Fruit fly (Drosophila melanogaster) whole organism, pupa: Measurements from ENCODE around the gene AGO2.

Source experiments
- CG10348 ChIP-seq: fragments of 200-800 bp; sonication (Bioruptor generic); IDR thresholded peaks from 2 replicates; pipeline ENCODE4 v1.3.6; 2022; ENCODE audit warnings: missing biosample characterization, missing genetic modification characterization
- CG12605 ChIP-seq: fragments of 200-800 bp; sonication (Bioruptor generic); IDR thresholded peaks from 2 replicates; pipeline ENCODE4 v1.3.6; 2022; ENCODE audit warnings: missing biosample characterization, missing genetic modification characterization
- CG13204 ChIP-seq: fragments of 200-800 bp; sonication (Bioruptor generic); optimal IDR thresholded peaks from 2 replicates; lab custom pipeline; 2018; ENCODE audit warnings: missing biosample characterization, mild to moderate bottlenecking, missing genetic modification characterization, moderate library complexity
- CG14655 ChIP-seq: fragments of 200-800 bp; sonication (Bioruptor generic); optimal IDR thresholded peaks from 3 replicates; lab custom pipeline; 2017; ENCODE audit warnings: mild to moderate bottlenecking, missing biosample characterization, missing genetic modification reagents, missing genetic modification characterization
- CG15710 ChIP-seq: fragments of 200-800 bp; sonication (Bioruptor generic); optimal IDR thresholded peaks from 2 replicates; lab custom pipeline; 2018; ENCODE audit warnings: missing biosample characterization, mild to moderate bottlenecking, missing genetic modification characterization, moderate library complexity
- CG17806 ChIP-seq: fragments of 200-800 bp; sonication (Bioruptor generic); optimal IDR thresholded peaks from 2 replicates; lab custom pipeline; 2018; ENCODE audit warnings: missing biosample characterization, mild to moderate bottlenecking, missing genetic modification characterization, moderate library complexity
- CG32121 ChIP-seq: fragments of 200-800 bp; sonication (Bioruptor generic); IDR thresholded peaks from 2 replicates; pipeline ENCODE4 v1.3.6; 2022; ENCODE audit warnings: missing biosample characterization, missing genetic modification characterization
- CG34367 ChIP-seq: fragments of 200-800 bp; sonication (Bioruptor generic); optimal IDR thresholded peaks from 2 replicates; lab custom pipeline; 2018; ENCODE audit warnings: missing biosample characterization, mild to moderate bottlenecking, missing genetic modification characterization
- CG4496 ChIP-seq: fragments of 200-800 bp; sonication (Bioruptor generic); IDR thresholded peaks from 3 replicates; pipeline ENCODE4 v1.3.6; 2022; ENCODE audit warnings: missing biosample characterization, missing genetic modification characterization
- CG8159 ChIP-seq: fragments of 200-800 bp; sonication (Bioruptor generic); optimal IDR thresholded peaks from 3 replicates; lab custom pipeline; 2018; ENCODE audit warnings: missing biosample characterization, mild to moderate bottlenecking, missing genetic modification characterization, moderate library complexity
- CG8301 ChIP-seq: fragments of 200-800 bp; sonication (Bioruptor generic); optimal IDR thresholded peaks from 2 replicates; lab custom pipeline; 2018; ENCODE audit warnings: missing biosample characterization, mild to moderate bottlenecking, missing genetic modification characterization
- CG9948 ChIP-seq: fragments of 200-800 bp; sonication (Bioruptor generic); optimal IDR thresholded peaks from 2 replicates; lab custom pipeline; 2018; ENCODE audit warnings: missing biosample characterization, mild to moderate bottlenecking, missing genetic modification characterization, moderate library complexity
- D1 ChIP-seq: fragments of 200-800 bp; sonication (Bioruptor generic); optimal IDR thresholded peaks from 2 replicates; lab custom pipeline; 2018; ENCODE audit warnings: missing biosample characterization, mild to moderate bottlenecking, missing genetic modification characterization, moderate library complexity
- EcR ChIP-seq: fragments of 200-800 bp; sonication (Bioruptor generic); optimal IDR thresholded peaks from 3 replicates; lab custom pipeline; 2019; ENCODE audit warnings: missing biosample characterization, missing genetic modification characterization, mild to moderate bottlenecking, moderate library complexity, missing genetic modification reagents
- Ets98B ChIP-seq: fragments of 200-800 bp; sonication (Bioruptor generic); IDR thresholded peaks from 2 replicates; pipeline ENCODE4 v1.3.6; 2022; ENCODE audit warnings: missing biosample characterization, missing genetic modification characterization
- Pif1A ChIP-seq: fragments of 200-800 bp; sonication (Bioruptor generic); optimal IDR thresholded peaks from 3 replicates; lab custom pipeline; 2016; ENCODE audit warnings: missing biosample characterization, missing genetic modification characterization
- Pif1B ChIP-seq: fragments of 200-800 bp; sonication (Bioruptor generic); optimal IDR thresholded peaks from 3 replicates; lab custom pipeline; 2016; ENCODE audit warnings: missing biosample characterization, missing genetic modification characterization
- Snoo ChIP-seq: fragments of 200-800 bp; sonication (Bioruptor generic); optimal IDR thresholded peaks from 3 replicates; lab custom pipeline; 2017; ENCODE audit warnings: missing biosample characterization, mild to moderate bottlenecking, missing genetic modification characterization, inconsistent platforms
- fd96Ca ChIP-seq: fragments of 200-800 bp; sonication (Bioruptor generic); IDR thresholded peaks from 3 replicates; pipeline ENCODE4 v1.3.6; 2022; ENCODE audit warnings: missing biosample characterization, missing genetic modification characterization
- gl ChIP-seq: fragments of 200-800 bp; sonication (Bioruptor generic); optimal IDR thresholded peaks from 2 replicates; lab custom pipeline; 2018; ENCODE audit warnings: missing biosample characterization, mild to moderate bottlenecking, missing genetic modification characterization
- rn ChIP-seq: fragments of 200-800 bp; sonication (Bioruptor generic); IDR thresholded peaks from 2 replicates; pipeline ENCODE4 v1.3.6; 2022; ENCODE audit warnings: missing biosample characterization, missing genetic modification characterization

The AGO2 gene

DNA sequence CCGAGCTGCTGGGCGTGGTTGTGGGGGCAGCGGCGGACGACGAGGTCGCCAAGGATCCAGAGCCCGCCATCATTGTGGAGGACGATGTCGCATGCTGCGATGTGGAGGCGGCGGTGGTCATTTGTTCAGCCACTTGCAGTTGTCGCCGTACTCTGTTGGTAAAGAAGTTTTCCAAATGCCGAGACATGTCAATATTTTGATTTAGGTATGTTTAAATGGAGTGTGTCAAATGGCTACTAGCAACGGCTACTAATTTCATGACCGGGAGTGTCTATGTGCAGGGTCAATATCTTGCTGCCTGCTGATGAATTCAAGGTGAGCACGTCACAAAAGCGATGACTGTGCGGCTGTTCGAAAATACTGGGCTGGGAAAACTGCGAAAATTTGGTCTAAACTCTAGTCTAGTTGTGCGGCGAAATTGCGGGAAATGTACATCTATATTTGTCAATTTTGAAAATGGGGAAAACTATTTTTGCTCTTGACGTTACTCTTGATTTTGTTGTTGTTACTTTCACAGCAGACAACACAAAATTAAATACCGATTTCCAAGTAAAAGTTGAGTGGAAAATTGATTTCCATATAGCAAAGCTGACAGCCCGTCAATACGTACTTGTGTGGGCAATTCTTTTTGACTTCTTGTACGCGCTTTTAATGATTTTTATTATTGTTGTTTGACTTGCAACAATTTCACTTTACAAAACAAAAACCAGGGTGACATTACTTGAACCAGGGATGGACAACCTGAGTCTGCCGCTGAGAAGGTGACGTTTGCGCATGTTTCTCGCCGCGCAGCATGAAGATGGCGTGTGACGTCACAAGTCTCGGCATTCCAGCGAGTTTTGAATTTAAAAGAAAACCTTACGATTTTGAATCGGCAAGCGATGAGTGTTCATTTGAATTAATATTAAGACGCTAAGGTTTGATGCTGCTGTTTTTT lies 33.8 kb downstream of the AGO2 start, which contains the start of gene CG7656:
Gene CG7656, minus strand, starts transcription at position 731 of the 937 bp plus-strand sequence.
- TF ChIP-seq Pif1A (GFP tag; lab: Kevin White, UChicago) (peak; percentile 29), gl (peak; percentile 10), Ets98B (GFP tag; lab: Robert Waterston, UW) (peak; percentile 74), CG15710 (tag; lab: Kevin White, UChicago) (peak; percentile 25), CG4496 (GFP tag; lab: Robert Waterston, UW) (peak; percentile 77), Pif1B (GFP tag; lab: Kevin White, UChicago) (no peak), CG12605 (GFP tag; lab: Robert Waterston, UW) (no peak; the same call in 1 of the 2 replicates), CG9948 (tag; lab: Kevin White, UChicago) (no peak), CG17806 (tag; lab: Kevin White, UChicago) (no peak), rn (GFP tag; lab: Robert Waterston, UW) (0 out of 2 replicates have a peak, but pooled peaks have one; percentile 41), Snoo (tag; lab: Kevin White, UChicago) (peak; percentile 52), CG8159 (tag; lab: Kevin White, UChicago) (peak; percentile 31), fd96Ca (GFP tag; lab: Robert Waterston, UW) (peak; percentile 53; the same call in 2 of the 3 replicates), D1 (tag; lab: Kevin White, UChicago) (no peak), CG10348 (no peak), CG34367 (tag; lab: Kevin White, UChicago) (peak; percentile 15), CG13204 (GFP tag; lab: Kevin White, UChicago) (no peak), CG14655 (GFP tag; lab: Kevin White, UChicago) (no peak), CG8301 (tag; lab: Kevin White, UChicago) (no peak), EcR (peak; percentile 92), CG32121 (GFP tag; lab: Robert Waterston, UW) (peak; percentile 46)

DNA sequence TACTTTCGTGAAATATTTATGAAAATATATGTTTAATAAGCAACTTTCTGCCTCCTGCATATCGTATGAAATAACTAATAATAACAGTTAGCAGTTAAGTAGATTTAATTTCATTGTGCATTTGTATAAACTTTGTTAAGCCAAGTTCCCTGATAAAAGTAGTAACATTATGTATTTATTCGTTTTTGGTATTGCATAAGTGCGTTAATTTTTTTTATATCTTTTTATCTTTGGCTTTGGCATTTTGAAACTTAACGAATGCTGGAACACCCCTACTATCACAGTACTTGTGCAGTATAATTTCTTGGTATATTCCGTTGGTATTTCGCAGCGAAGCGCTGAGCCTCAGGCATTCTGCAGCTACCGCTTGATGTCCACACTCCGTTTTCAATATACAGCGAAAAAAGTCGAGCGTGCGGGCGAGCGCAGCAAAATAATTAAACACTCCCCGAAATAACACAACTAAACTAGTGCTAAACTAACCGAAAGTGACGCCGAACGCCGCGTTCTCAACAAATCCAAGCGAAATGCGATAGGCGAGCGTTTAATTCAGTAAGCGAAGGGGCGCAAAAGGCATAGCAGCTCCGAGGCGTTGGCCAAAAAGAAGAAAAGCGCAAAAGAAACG lies 34.7 kb downstream of the AGO2 start, which contains the start of gene RhoGAP71E:
Gene RhoGAP71E, plus strand, starts transcription at position 347 of the 625 bp plus-strand sequence.
- no peak for TF ChIP-seq gl
- peak; percentile 73 for TF ChIP-seq CG4496 (GFP tag; lab: Robert Waterston, UW)
- TF ChIP-seq Pif1A (GFP tag; lab: Kevin White, UChicago), result no peak
- peak; percentile 12 for TF ChIP-seq CG34367 (tag; lab: Kevin White, UChicago)
- TF ChIP-seq CG10348, result no peak
- TF ChIP-seq D1 (tag; lab: Kevin White, UChicago), result no peak
- no peak for TF ChIP-seq CG13204 (GFP tag; lab: Kevin White, UChicago)
- TF ChIP-seq Ets98B (GFP tag; lab: Robert Waterston, UW), result peak; percentile 54
- peak; percentile 2 for TF ChIP-seq CG9948 (tag; lab: Kevin White, UChicago)
- peak; percentile 18 for TF ChIP-seq CG8301 (tag; lab: Kevin White, UChicago)
- TF ChIP-seq Pif1B (GFP tag; lab: Kevin White, UChicago), result no peak
- peak; percentile 33 for TF ChIP-seq EcR
- peak; percentile 20 for TF ChIP-seq Snoo (tag; lab: Kevin White, UChicago)
- peak; percentile 32 for TF ChIP-seq CG32121 (GFP tag; lab: Robert Waterston, UW)
- no peak for TF ChIP-seq CG17806 (tag; lab: Kevin White, UChicago)
- no peak for TF ChIP-seq rn (GFP tag; lab: Robert Waterston, UW)
- TF ChIP-seq CG12605 (GFP tag; lab: Robert Waterston, UW), result 0 out of 2 replicates have a peak, but pooled peaks have one; percentile 36
- peak; percentile 2 for TF ChIP-seq CG15710 (tag; lab: Kevin White, UChicago)
- TF ChIP-seq CG14655 (GFP tag; lab: Kevin White, UChicago), result no peak
- peak; percentile 51; the same call in 1 of the 3 replicates for TF ChIP-seq fd96Ca (GFP tag; lab: Robert Waterston, UW)
- peak; percentile 36 for TF ChIP-seq CG8159 (tag; lab: Kevin White, UChicago)
- TF ChIP-seq, all 21 proteins: peak for 12

dm6 chr3L:15589746-15590145 lies 35.8 kb downstream of the AGO2 start:
- TF ChIP-seq CG14655 (GFP tag; lab: Kevin White, UChicago), result peak; percentile 7
- TF ChIP-seq Ets98B (GFP tag; lab: Robert Waterston, UW), result peak; percentile 39
- peak; percentile 60; the same call in 2 of the 3 replicates for TF ChIP-seq CG4496 (GFP tag; lab: Robert Waterston, UW)
- TF ChIP-seq CG12605 (GFP tag; lab: Robert Waterston, UW), result no peak
- TF ChIP-seq CG32121 (GFP tag; lab: Robert Waterston, UW), result 0 out of 2 replicates have a peak, but pooled peaks have one; percentile 31

dm6 chr3L:15590803-15591597 lies 37.1 kb downstream of the AGO2 start:
- TF ChIP-seq Snoo (tag; lab: Kevin White, UChicago), result no peak
- TF ChIP-seq D1 (tag; lab: Kevin White, UChicago), result no peak
- no peak for TF ChIP-seq CG12605 (GFP tag; lab: Robert Waterston, UW)
- TF ChIP-seq CG34367 (tag; lab: Kevin White, UChicago), result no peak
- TF ChIP-seq rn (GFP tag; lab: Robert Waterston, UW), result no peak
- TF ChIP-seq CG14655 (GFP tag; lab: Kevin White, UChicago), result no peak
- no peak for TF ChIP-seq CG9948 (tag; lab: Kevin White, UChicago)
- no peak for TF ChIP-seq CG32121 (GFP tag; lab: Robert Waterston, UW)
- peak; percentile 6 for TF ChIP-seq Pif1A (GFP tag; lab: Kevin White, UChicago)
- no peak for TF ChIP-seq CG15710 (tag; lab: Kevin White, UChicago)
- TF ChIP-seq Pif1B (GFP tag; lab: Kevin White, UChicago), result no peak
- no peak for TF ChIP-seq CG17806 (tag; lab: Kevin White, UChicago)
- TF ChIP-seq EcR, result peak; percentile 28
- TF ChIP-seq Ets98B (GFP tag; lab: Robert Waterston, UW), result no peak
